Worm (Caenorhabditis elegans): ENCODE measurements around the gene Y41G9A.10.

- TF ChIP-seq ztf-11 (tag; optimal IDR thresholded peaks at IDR 0.05) (no peak), skn-1 (tag; optimal IDR thresholded peaks at IDR 0.05) (no peak), lir-3 (tag; optimal IDR thresholded peaks at IDR 0.05; ENCODE audit: poor library complexity) (no peak), lin-39 (tag; optimal IDR thresholded peaks at IDR 0.05) (no peak)
Measured at ce11 chrX:2940572-2940971, 5.8 kb downstream of the Y41G9A.10 start, which contains the start of gene pfk-1.1.
